Fruit fly (Drosophila melanogaster) whole organism: ENCODE data around the gene CG31055.

ENCODE experiments used
- CG8478 ChIP-seq: fragments of >200 bp; optimal IDR thresholded peaks from 2 replicates; lab custom pipeline; 2018; ENCODE audit warnings: inconsistent platforms
- Dll ChIP-seq: fragments of >200 bp; optimal IDR thresholded peaks from 2 replicates; lab custom pipeline; 2017
- EcR ChIP-seq, 2 experiments: fragments of >200 bp; optimal IDR thresholded peaks; 2 replicates each; lab custom pipeline; 2017; ENCODE audit warnings: missing biosample characterization in 2 of 2, missing genetic modification characterization in 2 of 2, missing genetic modification reagents in 2 of 2
- pan ChIP-seq: fragments of >200 bp; optimal IDR thresholded peaks from 2 replicates; lab custom pipeline; 2017
- psq ChIP-seq: fragments of >200 bp; optimal IDR thresholded peaks from 2 replicates; lab custom pipeline; 2017
- usp ChIP-seq: fragments of >200 bp; optimal IDR thresholded peaks from 2 replicates; lab custom pipeline; 2017; ENCODE audit warnings: missing biosample characterization, missing genetic modification characterization, mixed read lengths

Gene CG31055

DNA sequence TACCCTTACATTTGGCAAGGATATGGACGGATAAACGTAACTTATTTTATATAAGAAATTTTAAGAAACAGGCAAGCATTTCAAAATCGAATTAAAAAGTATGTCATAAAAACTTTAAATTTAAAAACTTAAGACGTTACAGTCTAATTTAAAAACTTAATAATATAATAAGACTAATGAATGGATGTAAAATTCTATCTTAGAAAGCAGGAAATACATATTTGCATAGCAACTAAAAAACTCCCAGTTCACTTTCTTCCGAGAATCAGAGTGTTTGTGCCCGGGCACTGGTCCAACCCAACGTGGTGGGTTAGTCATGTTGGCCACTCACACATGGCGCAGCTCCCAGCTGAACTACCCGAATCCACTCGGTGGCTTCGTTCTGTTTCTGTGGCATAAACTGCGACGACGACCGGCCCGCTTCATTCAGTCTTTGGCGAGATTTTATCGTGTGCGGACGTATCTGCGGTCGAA is 2.4 kb downstream of the CG31055 start, which contains the start of gene CG12880:
CG12880 (plus strand) TSS at position 424 of the 474 bp plus-strand sequence.
- TF ChIP-seq CG8478 (lab: Kevin White, UChicago): no peak
- TF ChIP-seq psq (lab: Kevin White, UChicago): no peak
- TF ChIP-seq Dll (lab: Kevin White, UChicago): no peak
- no peak for TF ChIP-seq pan
- no peak for TF ChIP-seq usp (GFP tag; lab: Kevin White, UChicago)
- TF ChIP-seq EcR (GFP tag; optimal IDR thresholded peaks at IDR 0.05; lab: Kevin White, UChicago): no peak

DNA sequence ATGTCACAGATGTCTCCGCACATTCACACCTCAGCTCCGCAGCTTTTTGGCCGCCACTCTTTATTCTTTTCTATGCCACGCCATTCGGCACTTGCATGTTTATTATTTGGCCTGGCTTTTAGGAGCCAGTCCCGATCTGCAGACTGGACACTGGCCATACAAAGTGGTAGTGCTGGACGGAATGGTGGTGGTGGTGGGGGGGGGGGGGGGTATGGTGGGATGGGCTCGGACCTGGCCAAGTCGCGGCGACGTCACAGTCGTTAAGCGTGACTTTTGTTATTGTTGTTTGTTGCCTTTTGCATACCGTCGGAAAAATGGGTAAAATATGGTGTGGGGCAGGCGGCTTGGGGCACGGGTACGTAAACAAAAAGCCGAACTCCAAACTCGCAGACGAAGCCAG is 2.9 kb downstream of the CG31055 start:
- TF ChIP-seq pan (no peak), EcR (GFP tag; optimal IDR thresholded peaks at IDR 0.05; lab: Kevin White, UChicago) (no peak), usp (GFP tag; lab: Kevin White, UChicago) (no peak), psq (lab: Kevin White, UChicago) (no peak), CG8478 (lab: Kevin White, UChicago) (no peak), Dll (lab: Kevin White, UChicago) (no peak)

DNA sequence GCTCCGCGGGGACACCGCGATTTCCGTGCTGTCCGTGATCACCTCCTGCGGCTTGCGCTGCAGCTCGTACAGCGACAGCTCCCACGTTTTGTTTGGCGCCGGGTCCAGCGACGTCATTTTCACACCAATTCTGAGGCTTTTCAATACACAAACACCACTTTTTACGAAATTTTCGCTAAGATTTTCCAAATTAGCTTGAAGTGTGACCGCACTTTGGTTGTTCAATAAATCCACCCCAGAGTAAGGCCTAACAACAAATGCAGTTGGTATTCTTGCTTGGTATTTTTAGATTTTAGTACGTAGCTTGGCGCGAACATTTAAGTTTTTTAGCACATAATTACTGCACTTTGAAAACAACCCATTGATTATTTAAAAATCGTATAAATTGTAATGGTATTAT is 6.1 kb downstream of the CG31055 start, which contains the start of gene Sce:
Sce (minus strand) TSS at position 231 of the 400 bp plus-strand sequence.
- TF ChIP-seq psq (lab: Kevin White, UChicago) (no peak), pan (no peak), Dll (lab: Kevin White, UChicago) (no peak), CG8478 (lab: Kevin White, UChicago) (no peak), EcR (GFP tag; optimal IDR thresholded peaks at IDR 0.05; lab: Kevin White, UChicago) (no peak)

DNA sequence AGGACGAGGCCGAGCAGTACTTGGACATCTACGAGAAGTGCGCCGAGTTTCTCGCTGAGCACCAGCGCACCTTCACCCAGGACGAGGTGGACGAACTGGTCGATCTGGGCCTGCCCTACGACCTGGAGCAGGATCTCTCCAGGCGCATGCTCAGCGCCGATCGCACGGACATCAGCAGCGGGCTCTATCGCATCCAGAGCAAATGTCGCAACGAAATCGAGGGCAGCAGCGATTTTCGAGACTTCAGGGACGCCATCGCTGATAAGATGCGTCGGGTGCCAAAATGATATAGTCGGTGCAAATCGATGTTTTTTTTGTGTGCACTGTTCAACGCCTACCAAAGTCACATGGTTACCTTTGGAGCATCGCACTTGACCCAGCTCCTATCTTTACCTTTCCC is 8.3 kb downstream of the CG31055 start:
- TF ChIP-seq psq (lab: Kevin White, UChicago) (no peak), pan (no peak), CG8478 (lab: Kevin White, UChicago) (no peak), Dll (lab: Kevin White, UChicago) (no peak), usp (GFP tag; lab: Kevin White, UChicago) (no peak), EcR (GFP tag; optimal IDR thresholded peaks at IDR 0.05; lab: Kevin White, UChicago) (no peak)

DNA sequence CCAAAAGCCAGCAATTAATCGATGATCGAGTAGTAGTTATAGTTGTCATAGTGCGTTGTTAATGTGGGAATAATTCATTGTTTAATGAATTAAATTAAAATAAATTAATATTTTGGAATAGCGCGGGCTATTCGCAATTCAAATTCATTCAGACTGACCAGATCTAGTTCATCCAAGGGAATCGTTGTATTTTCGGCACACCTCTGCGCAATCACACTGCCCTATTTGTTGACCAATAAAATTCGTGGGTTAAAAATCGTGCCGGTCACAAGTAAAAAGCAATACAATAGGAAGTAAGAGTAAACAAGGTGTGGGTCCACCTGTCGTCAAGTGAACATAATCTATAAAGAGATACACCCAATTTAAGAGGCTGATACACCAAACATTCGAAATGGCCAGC is 8.9 kb downstream of the CG31055 start, which contains the start of gene CG12883:
CG12883 (plus strand) TSS at position 273 of the 400 bp plus-strand sequence.
- TF ChIP-seq Dll (lab: Kevin White, UChicago) (no peak), psq (lab: Kevin White, UChicago) (no peak), EcR (GFP tag; optimal IDR thresholded peaks at IDR 0.05; lab: Kevin White, UChicago) (no peak), pan (no peak), CG8478 (lab: Kevin White, UChicago) (no peak), usp (GFP tag; lab: Kevin White, UChicago) (no peak)

DNA sequence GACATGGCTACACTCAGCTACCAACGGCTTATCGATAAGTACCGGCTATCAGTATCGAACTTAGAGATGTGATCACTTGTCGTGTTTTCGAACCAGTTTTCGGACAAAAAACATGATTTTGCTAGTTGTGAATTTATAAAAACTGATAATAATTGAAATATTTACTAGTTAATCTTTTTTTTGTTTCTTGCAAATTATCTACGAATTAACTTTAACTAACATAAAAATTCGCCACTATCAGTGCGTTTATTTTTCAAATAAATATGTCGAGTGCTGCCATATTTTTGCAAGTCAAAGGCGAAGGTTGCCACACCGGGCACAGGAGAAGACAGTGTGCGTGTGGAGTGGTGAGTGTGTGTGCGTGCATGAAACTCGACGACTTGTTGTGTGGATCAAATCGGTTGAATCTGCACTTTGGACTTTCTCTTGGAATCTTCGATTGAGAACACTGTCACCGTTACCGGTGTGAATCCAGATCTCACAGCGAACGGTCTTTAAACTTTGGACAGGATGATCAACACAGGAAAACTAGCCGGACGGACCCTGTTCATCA is 10.7 kb downstream of the CG31055 start, which contains the start of gene Hsdl2:
Hsdl2 (plus strand) TSS at position 349 of the 553 bp plus-strand sequence.
- TF ChIP-seq Dll (lab: Kevin White, UChicago) (no peak), pan (no peak), CG8478 (lab: Kevin White, UChicago) (no peak), EcR (GFP tag; optimal IDR thresholded peaks at IDR 0.05; lab: Kevin White, UChicago) (no peak), psq (lab: Kevin White, UChicago) (no peak), usp (GFP tag; lab: Kevin White, UChicago) (no peak)

DNA sequence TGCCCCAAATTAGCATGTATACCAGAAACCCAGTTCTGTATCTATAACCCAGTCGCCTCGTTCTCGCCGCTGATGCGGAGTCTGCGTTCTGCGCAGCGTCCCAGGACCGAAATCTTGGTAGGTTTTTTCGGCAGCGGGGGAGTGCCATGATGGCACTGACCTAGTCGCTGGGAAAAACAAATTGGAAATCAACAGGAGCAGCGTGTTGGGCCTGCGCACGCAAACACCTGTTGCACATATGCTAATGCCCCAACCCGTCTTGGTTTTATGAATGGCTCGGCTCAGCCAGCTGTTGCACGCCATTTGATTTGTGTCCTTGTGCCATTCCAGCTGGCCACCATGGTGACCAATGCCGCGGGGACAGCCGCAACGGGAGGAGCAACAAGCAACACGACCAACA is 25.1 kb downstream of the CG31055 start:
- TF ChIP-seq Dll (lab: Kevin White, UChicago) (no peak), CG8478 (lab: Kevin White, UChicago) (no peak), psq (lab: Kevin White, UChicago) (no peak), EcR (GFP tag; optimal IDR thresholded peaks at IDR 0.05; lab: Kevin White, UChicago) (no peak), pan (no peak), usp (GFP tag; lab: Kevin White, UChicago) (no peak)

DNA sequence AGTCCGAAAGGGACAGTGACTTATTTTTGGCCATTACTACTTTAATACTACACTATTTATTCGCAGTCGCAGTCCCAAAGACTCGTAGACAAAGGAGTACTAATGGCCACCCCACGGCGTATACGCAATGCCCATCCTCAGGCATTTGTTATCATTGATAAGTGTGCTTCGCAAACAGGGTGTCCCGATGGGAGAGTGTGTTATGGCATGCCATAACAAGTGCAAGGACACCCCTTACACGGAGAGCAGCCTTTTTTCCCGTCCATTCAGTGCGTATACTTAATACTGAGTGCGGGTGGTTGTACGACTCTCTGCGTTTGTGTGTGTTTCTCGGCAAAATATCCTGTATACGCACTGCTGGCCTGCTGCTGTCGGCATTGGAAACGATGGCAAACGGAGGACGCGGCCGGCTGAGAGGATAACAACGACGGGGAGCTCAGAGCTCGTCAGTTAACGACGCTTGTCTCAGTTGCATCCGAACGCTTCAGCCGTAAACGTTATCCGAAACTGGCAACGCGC is 25.9 kb downstream of the CG31055 start, which contains the start of gene unc80:
unc80 (plus strand) TSS at position 469 of the 519 bp plus-strand sequence.
- TF ChIP-seq pan: no peak

DNA sequence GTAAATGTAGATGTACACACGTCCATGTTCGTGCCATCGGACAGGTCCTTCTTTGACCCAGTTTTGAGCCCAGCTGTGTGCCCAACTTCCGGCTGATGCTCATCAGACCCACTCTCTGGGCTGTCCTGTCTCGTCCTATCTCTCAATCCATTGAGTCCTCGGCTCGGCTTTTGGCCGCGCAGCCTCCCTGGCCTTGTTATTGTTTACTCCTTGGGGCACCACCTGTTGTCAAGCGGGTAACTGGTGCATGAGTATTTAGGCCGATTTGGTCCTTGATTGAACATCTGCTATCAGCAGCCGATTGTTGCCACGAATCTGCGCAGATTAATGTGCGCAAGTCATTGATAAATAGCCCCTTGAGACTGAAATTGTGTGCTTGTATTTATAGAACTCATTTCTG is 26.5 kb downstream of the CG31055 start:
- no peak for TF ChIP-seq psq (lab: Kevin White, UChicago)
- TF ChIP-seq Dll (lab: Kevin White, UChicago): no peak
- no peak for TF ChIP-seq EcR (GFP tag; optimal IDR thresholded peaks at IDR 0.05; lab: Kevin White, UChicago)
- no peak for TF ChIP-seq pan

DNA sequence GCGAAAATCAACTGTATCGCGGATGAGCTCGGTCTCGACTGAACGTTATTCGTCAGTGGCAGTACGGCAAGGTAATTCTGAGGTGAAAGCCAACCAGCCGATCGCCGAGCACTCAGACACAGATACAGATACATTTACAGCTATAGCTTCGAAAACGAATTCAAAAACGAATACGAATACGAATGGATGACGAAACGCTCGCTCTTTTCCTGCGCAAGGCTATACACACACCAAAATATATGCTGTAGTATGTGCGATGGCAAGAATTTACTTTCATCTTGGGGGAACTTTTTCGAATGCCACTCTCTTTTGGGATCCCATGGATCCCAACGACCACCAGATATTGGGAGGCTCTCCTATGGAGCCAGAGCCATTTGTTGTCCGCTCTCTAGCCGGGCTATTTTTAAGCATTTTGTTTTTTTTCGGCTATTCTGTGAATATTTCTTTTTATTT is 27.8 kb downstream of the CG31055 start, which contains the start of gene Mlc1:
Mlc1 (minus strand) TSS at position 51 of the 453 bp plus-strand sequence.
- TF ChIP-seq CG8478 (lab: Kevin White, UChicago) (no peak), EcR (GFP tag; optimal IDR thresholded peaks at IDR 0.05; lab: Kevin White, UChicago) (no peak), psq (lab: Kevin White, UChicago) (no peak), pan (no peak), Dll (lab: Kevin White, UChicago) (no peak), usp (GFP tag; lab: Kevin White, UChicago) (no peak)

DNA sequence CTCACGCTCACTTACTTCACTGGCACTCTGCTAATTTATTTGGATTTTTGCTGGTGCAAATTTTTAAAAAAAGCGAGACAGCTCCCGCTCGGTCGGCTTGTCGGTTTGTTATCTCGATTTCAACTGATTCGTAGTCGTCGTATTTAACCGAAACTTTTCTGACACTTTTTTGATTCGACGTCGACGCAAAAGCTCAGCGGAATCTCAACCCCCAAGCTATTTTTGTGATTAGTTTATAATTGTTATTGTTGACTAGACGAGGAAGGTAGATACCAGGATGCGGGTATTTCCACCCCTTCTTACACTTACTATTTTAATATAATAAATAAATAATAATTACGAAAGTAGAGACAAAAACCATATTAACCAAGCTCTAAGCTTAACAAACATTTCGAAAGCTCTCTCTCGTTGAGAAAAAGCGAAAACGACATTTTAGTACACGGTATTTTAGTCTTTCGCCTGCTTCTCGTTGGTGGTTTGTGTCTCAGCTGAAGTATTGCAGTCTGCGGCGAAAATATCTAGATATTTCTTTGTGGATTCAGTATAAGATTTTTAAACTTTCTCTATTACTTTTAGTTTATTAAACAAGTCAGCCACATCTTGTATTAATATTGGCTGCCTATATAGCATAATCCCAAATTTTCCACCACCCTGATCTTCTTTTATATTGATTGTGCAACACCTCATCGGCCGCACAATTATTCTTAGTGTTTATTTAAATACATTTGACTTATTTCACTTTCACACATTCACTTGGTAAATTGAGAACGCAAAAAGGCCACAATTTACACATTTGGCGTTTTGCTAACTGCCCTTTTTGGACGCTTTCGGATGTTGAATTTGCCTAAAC is 31.0 kb downstream of the CG31055 start, which contains the start of gene tau:
tau (minus strand) TSS at position 311 of the 850 bp plus-strand sequence.
- TF ChIP-seq pan: no peak
- TF ChIP-seq EcR (GFP tag; optimal IDR thresholded peaks at IDR 0.05; lab: Kevin White, UChicago): no peak
- no peak for TF ChIP-seq Dll (lab: Kevin White, UChicago)
- no peak for TF ChIP-seq usp (GFP tag; lab: Kevin White, UChicago)
- TF ChIP-seq psq (lab: Kevin White, UChicago): no peak
- TF ChIP-seq CG8478 (lab: Kevin White, UChicago): no peak
